Worm (Caenorhabditis elegans): ENCODE results near the gene ctsa-3.2.
"Not testable (repeated sequence)": the region's sequence is repeated elsewhere in the genome, so short reads cannot be mapped to it uniquely, and the experiment has no call there.

Gene ctsa-3.2

ce11 chrII:9857791-9858190, 17.2 kb upstream of the ctsa-3.2 start, which contains the start of gene chil-6:
chil-6 (minus strand) TSS chrII:9857891.
- TF ChIP-seq F13C5.2 (tag; optimal IDR thresholded peaks at IDR 0.05) (no peak), tbx-37 (GFP tag; conservative IDR thresholded peaks at IDR 0.05) (no peak), B0310.2 (tag; optimal IDR thresholded peaks at IDR 0.05) (no peak), tra-4 (tag; optimal IDR thresholded peaks at IDR 0.05) (no peak), ets-7 (tag; optimal IDR thresholded peaks at IDR 0.05) (no peak), hmbx-1 (tag; optimal IDR thresholded peaks at IDR 0.05) (no peak), flt-1 (GFP tag; IDR thresholded peaks at IDR 0.05) (no peak), tbx-11 (GFP tag; IDR thresholded peaks at IDR 0.05) (no peak), ceh-13 (GFP tag; optimal IDR thresholded peaks at IDR 0.05) (no peak), hnd-1 (tag; optimal IDR thresholded peaks at IDR 0.05) (no peak), aly-1 (tag; optimal IDR thresholded peaks at IDR 0.05) (no peak), hmg-4 (GFP tag; optimal IDR thresholded peaks at IDR 0.05) (no peak), ama-1 (optimal IDR thresholded peaks at IDR 0.05) (no peak), pes-1 (GFP tag; IDR thresholded peaks at IDR 0.05) (no peak), ceh-36 (tag; optimal IDR thresholded peaks at IDR 0.05) (no peak), scrt-1 (GFP tag; IDR thresholded peaks at IDR 0.05) (no peak), sea-1 (GFP tag; conservative IDR thresholded peaks at IDR 0.05) (no peak)

ce11 chrII:9859575-9859974, 15.4 kb upstream of the ctsa-3.2 start, which contains the start of gene chil-5:
chil-5 (minus strand) TSS chrII:9859675.
- TF ChIP-seq hmbx-1 (tag; optimal IDR thresholded peaks at IDR 0.05) (no peak), F13C5.2 (tag; optimal IDR thresholded peaks at IDR 0.05) (no peak), scrt-1 (GFP tag; IDR thresholded peaks at IDR 0.05) (no peak), tra-4 (tag; optimal IDR thresholded peaks at IDR 0.05) (no peak), ceh-13 (GFP tag; optimal IDR thresholded peaks at IDR 0.05) (no peak), ets-7 (tag; optimal IDR thresholded peaks at IDR 0.05) (no peak), sea-1 (GFP tag; conservative IDR thresholded peaks at IDR 0.05) (no peak)

ce11 chrII:9861394-9861793, 13.6 kb upstream of the ctsa-3.2 start, which contains the start of gene chil-3:
chil-3 (minus strand) TSS chrII:9861494.
- no peak for TF ChIP-seq hmbx-1 (tag; optimal IDR thresholded peaks at IDR 0.05)
- no peak for TF ChIP-seq pes-1 (GFP tag; IDR thresholded peaks at IDR 0.05)
- TF ChIP-seq B0310.2 (tag; optimal IDR thresholded peaks at IDR 0.05): no peak
- no peak for TF ChIP-seq ceh-13 (GFP tag; optimal IDR thresholded peaks at IDR 0.05)
- TF ChIP-seq tbx-37 (GFP tag; conservative IDR thresholded peaks at IDR 0.05): no peak
- TF ChIP-seq ceh-36 (tag; optimal IDR thresholded peaks at IDR 0.05): no peak
- no peak for TF ChIP-seq sea-1 (GFP tag; conservative IDR thresholded peaks at IDR 0.05)
- no peak for TF ChIP-seq ama-1 (optimal IDR thresholded peaks at IDR 0.05)
- no peak for TF ChIP-seq flt-1 (GFP tag; IDR thresholded peaks at IDR 0.05)
- TF ChIP-seq F13C5.2 (tag; optimal IDR thresholded peaks at IDR 0.05): no peak
- TF ChIP-seq hmg-4 (GFP tag; optimal IDR thresholded peaks at IDR 0.05): no peak
- TF ChIP-seq scrt-1 (GFP tag; IDR thresholded peaks at IDR 0.05): no peak
- no peak for TF ChIP-seq tbx-11 (GFP tag; IDR thresholded peaks at IDR 0.05)
- TF ChIP-seq ets-7 (tag; optimal IDR thresholded peaks at IDR 0.05): no peak
- no peak for TF ChIP-seq aly-1 (tag; optimal IDR thresholded peaks at IDR 0.05)
- TF ChIP-seq tra-4 (tag; optimal IDR thresholded peaks at IDR 0.05): no peak
- TF ChIP-seq hnd-1 (tag; optimal IDR thresholded peaks at IDR 0.05): no peak

ce11 chrII:9862147-9862546, 12.8 kb upstream of the ctsa-3.2 start, which contains the start of gene C08H9.18:
C08H9.18 (minus strand) TSS chrII:9862247.
- no peak for TF ChIP-seq tbx-37 (GFP tag; conservative IDR thresholded peaks at IDR 0.05)
- no peak for TF ChIP-seq pes-1 (GFP tag; IDR thresholded peaks at IDR 0.05)
- no peak for TF ChIP-seq hmbx-1 (tag; optimal IDR thresholded peaks at IDR 0.05)
- no peak for TF ChIP-seq flt-1 (GFP tag; IDR thresholded peaks at IDR 0.05)
- TF ChIP-seq ceh-13 (GFP tag; optimal IDR thresholded peaks at IDR 0.05): no peak
- no peak for TF ChIP-seq F13C5.2 (tag; optimal IDR thresholded peaks at IDR 0.05)
- no peak for TF ChIP-seq hmg-4 (GFP tag; optimal IDR thresholded peaks at IDR 0.05)
- TF ChIP-seq sea-1 (GFP tag; conservative IDR thresholded peaks at IDR 0.05): no peak
- no peak for TF ChIP-seq ama-1 (optimal IDR thresholded peaks at IDR 0.05)
- no peak for TF ChIP-seq tra-4 (tag; optimal IDR thresholded peaks at IDR 0.05)

- not testable (repeated sequence) for TF ChIP-seq hmg-4 (GFP tag; optimal IDR thresholded peaks at IDR 0.05); ama-1 (optimal IDR thresholded peaks at IDR 0.05); tbx-11 (GFP tag; IDR thresholded peaks at IDR 0.05)
These were observed 8.6 kb upstream of the ctsa-3.2 start, which contains the start of gene chil-1 for ce11 chrII:9866378-9866777. chil-1 (minus strand) TSS chrII:9866478.

- TF ChIP-seq scrt-1 (GFP tag; IDR thresholded peaks at IDR 0.05) (no peak), hnd-1 (tag; optimal IDR thresholded peaks at IDR 0.05) (no peak), hmg-4 (GFP tag; optimal IDR thresholded peaks at IDR 0.05) (no peak), B0310.2 (tag; optimal IDR thresholded peaks at IDR 0.05) (no peak), ceh-13 (GFP tag; optimal IDR thresholded peaks at IDR 0.05) (no peak), tra-4 (tag; optimal IDR thresholded peaks at IDR 0.05) (no peak), aly-1 (tag; optimal IDR thresholded peaks at IDR 0.05) (no peak), ceh-36 (tag; optimal IDR thresholded peaks at IDR 0.05) (no peak), ama-1 (optimal IDR thresholded peaks at IDR 0.05) (no peak)
These were observed 6.8 kb upstream of the ctsa-3.2 start for ce11 chrII:9868207-9868606.

ce11 chrII:9868698-9869097, 6.3 kb upstream of the ctsa-3.2 start, which contains the start of gene old-1:
old-1 (minus strand) TSS chrII:9868747.
- TF ChIP-seq hmbx-1 (tag; optimal IDR thresholded peaks at IDR 0.05) (no peak), ets-7 (tag; optimal IDR thresholded peaks at IDR 0.05) (no peak), sea-1 (GFP tag; conservative IDR thresholded peaks at IDR 0.05) (no peak), B0310.2 (tag; optimal IDR thresholded peaks at IDR 0.05) (no peak), ceh-36 (tag; optimal IDR thresholded peaks at IDR 0.05) (no peak), tbx-37 (GFP tag; conservative IDR thresholded peaks at IDR 0.05) (no peak), ama-1 (optimal IDR thresholded peaks at IDR 0.05) (no peak), ceh-13 (GFP tag; optimal IDR thresholded peaks at IDR 0.05) (no peak), tbx-11 (GFP tag; IDR thresholded peaks at IDR 0.05) (no peak), hmg-4 (GFP tag; optimal IDR thresholded peaks at IDR 0.05) (no peak), F13C5.2 (tag; optimal IDR thresholded peaks at IDR 0.05) (no peak), pes-1 (GFP tag; IDR thresholded peaks at IDR 0.05) (no peak), hnd-1 (tag; optimal IDR thresholded peaks at IDR 0.05) (no peak)

ce11 chrII:9871061-9871460, 3.9 kb upstream of the ctsa-3.2 start, which contains the start of gene chil-7:
chil-7 (minus strand) TSS chrII:9871172.
- TF ChIP-seq hmg-4 (GFP tag; optimal IDR thresholded peaks at IDR 0.05): no peak
